Worm (Caenorhabditis elegans) whole organism, mixed stage, embryonic: ENCODE data around the gene gmps-1.

ENCODE experiments used
- M03D4.4 ChIP-seq: sonication (generic microtip); optimal IDR thresholded peaks from 2 replicates; lab custom pipeline; 2017; ENCODE audit warnings: mild to moderate bottlenecking, missing genetic modification characterization, missing compliant biosample characterization
- bed-3 ChIP-seq: fragments of 200-800 bp; sonication (Bioruptor generic); optimal IDR thresholded peaks from 3 replicates; lab custom pipeline; 2018; ENCODE audit warnings: mild to moderate bottlenecking, missing genetic modification characterization, moderate library complexity, missing compliant biosample characterization
- blmp-1 ChIP-seq: fragments of 150-350 bp; optimal IDR thresholded peaks from 2 replicates; lab custom pipeline; 2014; ENCODE audit warnings: missing biosample characterization, missing genetic modification characterization
- ceh-39 ChIP-seq: fragments of 150-350 bp; optimal IDR thresholded peaks from 2 replicates; lab custom pipeline; 2014; ENCODE audit warnings: missing biosample characterization, missing genetic modification characterization
- ceh-43 ChIP-seq: fragments of 200-800 bp; sonication (Bioruptor generic); optimal IDR thresholded peaks from 2 replicates; lab custom pipeline; 2018; ENCODE audit warnings: mild to moderate bottlenecking, missing genetic modification characterization, moderate library complexity, missing compliant biosample characterization
- ceh-83 ChIP-seq: fragments of 200-800 bp; sonication (Bioruptor generic); optimal IDR thresholded peaks from 2 replicates; lab custom pipeline; 2018; ENCODE audit warnings: mild to moderate bottlenecking, missing genetic modification characterization, missing compliant biosample characterization
- ces-1 ChIP-seq: fragments of 150-350 bp; optimal IDR thresholded peaks from 2 replicates; lab custom pipeline; 2014; ENCODE audit warnings: missing biosample characterization, missing genetic modification reagents, missing genetic modification characterization
- cnd-1 ChIP-seq: fragments of 200-800 bp; sonication (Bioruptor generic); optimal IDR thresholded peaks from 2 replicates; lab custom pipeline; 2018; ENCODE audit warnings: mild to moderate bottlenecking, missing genetic modification characterization, missing compliant biosample characterization
- drap-1 ChIP-seq: fragments of 200-800 bp; sonication (Bioruptor generic); optimal IDR thresholded peaks from 3 replicates; lab custom pipeline; 2018; ENCODE audit warnings: mild to moderate bottlenecking, missing genetic modification characterization, missing compliant biosample characterization
- elt-1 ChIP-seq: sonication (generic microtip); optimal IDR thresholded peaks from 2 replicates; lab custom pipeline; 2017; ENCODE audit warnings: missing genetic modification characterization, mild to moderate bottlenecking, missing compliant biosample characterization, antibody characterized with exemption, moderate library complexity, borderline replicate concordance; ENCODE audit not compliant: insufficient read depth
- elt-3 ChIP-seq: fragments of 150-350 bp; optimal IDR thresholded peaks from 2 replicates; lab custom pipeline; 2014; ENCODE audit warnings: missing biosample characterization, missing genetic modification characterization
- flh-1 ChIP-seq: fragments of 200-800 bp; sonication (Bioruptor generic); optimal IDR thresholded peaks from 2 replicates; lab custom pipeline; 2018; ENCODE audit warnings: mild to moderate bottlenecking, missing genetic modification characterization, moderate library complexity, missing compliant biosample characterization
- ham-2 ChIP-seq: fragments of 200-800 bp; sonication (Bioruptor generic); optimal IDR thresholded peaks from 2 replicates; lab custom pipeline; 2018; ENCODE audit warnings: mild to moderate bottlenecking, missing genetic modification characterization, missing compliant biosample characterization
- hlh-1 ChIP-seq: fragments of 150-350 bp; optimal IDR thresholded peaks from 2 replicates; lab custom pipeline; 2014; ENCODE audit warnings: missing biosample characterization, missing genetic modification reagents, missing genetic modification characterization
- lin-13 ChIP-seq: fragments of 150-350 bp; optimal IDR thresholded peaks from 2 replicates; lab custom pipeline; 2014; ENCODE audit warnings: missing biosample characterization, missing genetic modification characterization
- lin-32 ChIP-seq: fragments of 200-800 bp; sonication (Bioruptor generic); optimal IDR thresholded peaks from 2 replicates; lab custom pipeline; 2018; ENCODE audit warnings: mild to moderate bottlenecking, missing genetic modification characterization, missing compliant biosample characterization
- lsy-2 ChIP-seq: fragments of 150-350 bp; optimal IDR thresholded peaks from 2 replicates; lab custom pipeline; 2014; ENCODE audit warnings: missing biosample characterization, missing genetic modification characterization
- mab-5 ChIP-seq: fragments of 150-350 bp; optimal IDR thresholded peaks from 2 replicates; lab custom pipeline; 2014; ENCODE audit warnings: missing biosample characterization, missing genetic modification characterization
- mep-1 ChIP-seq: fragments of 150-350 bp; optimal IDR thresholded peaks from 2 replicates; lab custom pipeline; 2017; ENCODE audit warnings: missing biosample characterization, missing genetic modification reagents, missing genetic modification characterization, inconsistent platforms
- mls-2 ChIP-seq: sonication (generic microtip); optimal IDR thresholded peaks from 2 replicates; lab custom pipeline; 2016; ENCODE audit warnings: mild to moderate bottlenecking, missing genetic modification characterization, moderate library complexity, missing compliant biosample characterization
- nhr-12 ChIP-seq: fragments of 150-350 bp; optimal IDR thresholded peaks from 2 replicates; lab custom pipeline; 2014; ENCODE audit warnings: missing biosample characterization, missing genetic modification characterization
- nhr-2 ChIP-seq: fragments of 150-350 bp; optimal IDR thresholded peaks from 2 replicates; lab custom pipeline; 2014; ENCODE audit warnings: missing biosample characterization, missing genetic modification characterization
- nhr-237 ChIP-seq: fragments of 150-350 bp; optimal IDR thresholded peaks from 2 replicates; lab custom pipeline; 2014; ENCODE audit warnings: missing biosample characterization, missing genetic modification characterization
- nhr-28 ChIP-seq: fragments of 150-350 bp; optimal IDR thresholded peaks from 2 replicates; lab custom pipeline; 2014; ENCODE audit warnings: missing biosample characterization, missing genetic modification characterization
- nhr-76 ChIP-seq: sonication (generic microtip); optimal IDR thresholded peaks from 2 replicates; lab custom pipeline; 2017; ENCODE audit warnings: missing biosample characterization, missing genetic modification characterization
- pha-4 ChIP-seq: fragments of 150-350 bp; optimal IDR thresholded peaks from 2 replicates; lab custom pipeline; 2018; ENCODE audit warnings: missing biosample characterization, missing genetic modification reagents, missing genetic modification characterization
- sem-2 ChIP-seq: fragments of 200-800 bp; sonication (Bioruptor generic); optimal IDR thresholded peaks from 2 replicates; lab custom pipeline; 2018; ENCODE audit warnings: mild to moderate bottlenecking, missing genetic modification characterization, missing compliant biosample characterization
- snpc-4 ChIP-seq: fragments of 150-350 bp; optimal IDR thresholded peaks from 2 replicates; lab custom pipeline; 2014; ENCODE audit warnings: missing biosample characterization, missing genetic modification characterization
- sptf-1 ChIP-seq: sonication (generic microtip); optimal IDR thresholded peaks from 2 replicates; lab custom pipeline; 2017; ENCODE audit warnings: mild to moderate bottlenecking, missing genetic modification characterization, moderate library complexity, missing compliant biosample characterization
- tbx-8 ChIP-seq: fragments of 200-800 bp; sonication (Bioruptor generic); optimal IDR thresholded peaks from 2 replicates; lab custom pipeline; 2018; ENCODE audit warnings: mild to moderate bottlenecking, missing genetic modification characterization, moderate library complexity, missing compliant biosample characterization
- unc-120 ChIP-seq: sonication (generic microtip); optimal IDR thresholded peaks from 2 replicates; lab custom pipeline; 2017; ENCODE audit warnings: missing genetic modification characterization, missing compliant biosample characterization; ENCODE audit not compliant: poor library complexity, severe bottlenecking
- unc-39 ChIP-seq: fragments of 150-350 bp; optimal IDR thresholded peaks from 2 replicates; lab custom pipeline; 2014; ENCODE audit warnings: missing biosample characterization, missing genetic modification characterization
- unc-62 ChIP-seq: fragments of 150-350 bp; optimal IDR thresholded peaks from 2 replicates; lab custom pipeline; 2014; ENCODE audit warnings: missing biosample characterization, missing genetic modification reagents, missing genetic modification characterization
- zip-8 ChIP-seq: fragments of 150-350 bp; optimal IDR thresholded peaks from 2 replicates; lab custom pipeline; 2014; ENCODE audit warnings: missing biosample characterization, missing genetic modification characterization
- ztf-11 ChIP-seq: fragments of 150-350 bp; optimal IDR thresholded peaks from 2 replicates; lab custom pipeline; 2014; ENCODE audit warnings: missing biosample characterization, missing genetic modification characterization

gmps-1 gene

ce11 chrII:10851110-10851509 lies 17.4 kb downstream of the gmps-1 start:
- TF ChIP-seq unc-62 (GFP tag; lab: Kevin White, UChicago) (peak; percentile 100), flh-1 (GFP tag; lab: Kevin White, UChicago) (no peak), pha-4 (tag; lab: Kevin White, UChicago) (peak; percentile 43), ceh-83 (GFP tag; lab: Kevin White, UChicago) (no peak), unc-120 (peak; percentile 53), lsy-2 (peak; percentile 3), mep-1 (tag; lab: Kevin White, UChicago) (peak; percentile 8)

ce11 chrII:10849903-10850302 lies 18.6 kb downstream of the gmps-1 start, which contains the start of gene M106.2:
Gene M106.2, minus strand, starts transcription at chrII:10850003.
- TF ChIP-seq zip-8 (no peak), ces-1 (GFP tag; lab: Kevin White, UChicago) (no peak), lsy-2 (no peak), sptf-1 (no peak), unc-120 (no peak), flh-1 (GFP tag; lab: Kevin White, UChicago) (no peak), ham-2 (GFP tag; lab: Kevin White, UChicago) (no peak), nhr-2 (no peak), bed-3 (GFP tag; lab: Kevin White, UChicago) (no peak), lin-32 (GFP tag; lab: Kevin White, UChicago) (no peak), lin-13 (tag; lab: Kevin White, UChicago) (no peak), mab-5 (tag; lab: Kevin White, UChicago) (no peak), mep-1 (tag; lab: Kevin White, UChicago) (no peak), blmp-1 (no peak)

- TF ChIP-seq ceh-39 (tag; lab: Kevin White, UChicago) (no peak), nhr-2 (no peak), ceh-83 (GFP tag; lab: Kevin White, UChicago) (no peak), nhr-28 (no peak), elt-1 (tag; lab: Kevin White, UChicago) (no peak), nhr-76 (tag; lab: Kevin White, UChicago) (no peak), ztf-11 (tag; lab: Kevin White, UChicago) (no peak), lsy-2 (no peak), flh-1 (GFP tag; lab: Kevin White, UChicago) (no peak), mab-5 (tag; lab: Kevin White, UChicago) (no peak), tbx-8 (no peak), ceh-43 (GFP tag; lab: Kevin White, UChicago) (no peak)
Measured at ce11 chrII:10847057-10847456, 21.5 kb downstream of the gmps-1 start.

ce11 chrII:10843527-10843926 lies 25.0 kb downstream of the gmps-1 start, which contains the start of gene M106.8:
Gene M106.8, minus strand, starts transcription at chrII:10843627.
- TF ChIP-seq ztf-11 (tag; lab: Kevin White, UChicago): no peak
- TF ChIP-seq elt-1 (tag; lab: Kevin White, UChicago): no peak
- no peak for TF ChIP-seq lsy-2
- TF ChIP-seq nhr-237 (tag; lab: Kevin White, UChicago): no peak
- no peak for TF ChIP-seq ces-1 (GFP tag; lab: Kevin White, UChicago)
- TF ChIP-seq mab-5 (tag; lab: Kevin White, UChicago): no peak
- TF ChIP-seq cnd-1 (tag; lab: Kevin White, UChicago): no peak
- no peak for TF ChIP-seq ceh-43 (GFP tag; lab: Kevin White, UChicago)
- TF ChIP-seq sem-2: no peak
- TF ChIP-seq zip-8: no peak
- TF ChIP-seq lin-13 (tag; lab: Kevin White, UChicago): no peak
- TF ChIP-seq unc-62 (GFP tag; lab: Kevin White, UChicago): no peak

- TF ChIP-seq snpc-4 (tag; lab: Kevin White, UChicago) (no peak), ceh-39 (tag; lab: Kevin White, UChicago) (peak; percentile 33), ceh-43 (GFP tag; lab: Kevin White, UChicago) (peak; percentile 92), nhr-28 (peak; percentile 63), hlh-1 (peak; percentile 23), sem-2 (peak; percentile 94), blmp-1 (no peak), ces-1 (GFP tag; lab: Kevin White, UChicago) (no peak), flh-1 (GFP tag; lab: Kevin White, UChicago) (peak; percentile 83), zip-8 (no peak), M03D4.4 (peak; percentile 95), mls-2 (tag; lab: Kevin White, UChicago) (peak; percentile 98), nhr-76 (tag; lab: Kevin White, UChicago) (no peak), bed-3 (GFP tag; lab: Kevin White, UChicago) (peak; percentile 82), nhr-237 (tag; lab: Kevin White, UChicago) (no peak), ceh-83 (GFP tag; lab: Kevin White, UChicago) (peak; percentile 99), cnd-1 (tag; lab: Kevin White, UChicago) (peak; percentile 97), ztf-11 (tag; lab: Kevin White, UChicago) (peak; percentile 49), tbx-8 (peak; percentile 97), mab-5 (tag; lab: Kevin White, UChicago) (no peak), sptf-1 (peak; percentile 96), unc-62 (GFP tag; lab: Kevin White, UChicago) (peak; percentile 12), drap-1 (GFP tag; lab: Kevin White, UChicago) (peak; percentile 94), lsy-2 (peak; percentile 59), mep-1 (tag; lab: Kevin White, UChicago) (peak; percentile 23), lin-13 (tag; lab: Kevin White, UChicago) (peak; percentile 74), nhr-2 (no peak), elt-3 (tag; lab: Kevin White, UChicago) (no peak), lin-32 (GFP tag; lab: Kevin White, UChicago) (peak; percentile 90), pha-4 (tag; lab: Kevin White, UChicago) (peak; percentile 83), unc-120 (peak; percentile 84), unc-39 (tag; lab: Kevin White, UChicago) (peak; percentile 43), ham-2 (GFP tag; lab: Kevin White, UChicago) (peak; percentile 91), elt-1 (tag; lab: Kevin White, UChicago) (no peak), nhr-12 (no peak)
- TF ChIP-seq, all 35 proteins: peak for 24
Measured at ce11 chrII:10840067-10840466, 28.5 kb downstream of the gmps-1 start.
